Fruit fly (Drosophila melanogaster) whole organism, prepupa: ENCODE data around the gene CG15550.

Experiments used
- Blimp-1 ChIP-seq: fragments of 200-800 bp; sonication (Bioruptor generic); optimal IDR thresholded peaks from 3 replicates; lab custom pipeline; 2017; ENCODE audit warnings: missing biosample characterization, missing genetic modification characterization, mild to moderate bottlenecking, moderate library complexity, missing genetic modification reagents
- CG10669 ChIP-seq: fragments of 200-800 bp; sonication (Bioruptor generic); optimal IDR thresholded peaks from 3 replicates; lab custom pipeline; 2018; ENCODE audit warnings: missing biosample characterization, mild to moderate bottlenecking, missing genetic modification characterization, moderate library complexity
- CG11902 ChIP-seq: fragments of 200-800 bp; sonication (Bioruptor generic); optimal IDR thresholded peaks from 3 replicates; lab custom pipeline; 2016; ENCODE audit warnings: missing biosample characterization, missing genetic modification characterization
- CG15336 ChIP-seq: fragments of 200-800 bp; sonication (Bioruptor generic); IDR thresholded peaks from 2 replicates; pipeline ENCODE4 v1.3.6; 2022; ENCODE audit warnings: missing biosample characterization, missing genetic modification characterization
- CG1621 ChIP-seq: fragments of 200-800 bp; sonication (Bioruptor generic); optimal IDR thresholded peaks from 3 replicates; lab custom pipeline; 2018; ENCODE audit warnings: missing biosample characterization, mild to moderate bottlenecking, missing genetic modification characterization
- CG3032 ChIP-seq: fragments of 200-800 bp; optimal IDR thresholded peaks from 2 replicates; lab custom pipeline; 2019; ENCODE audit warnings: missing biosample characterization, mild to moderate bottlenecking, missing genetic modification characterization, moderate library complexity
- CG4318 ChIP-seq: fragments of 200-800 bp; sonication (Bioruptor generic); optimal IDR thresholded peaks from 3 replicates; lab custom pipeline; 2017; ENCODE audit warnings: missing biosample characterization, mild to moderate bottlenecking, missing genetic modification characterization
- CG6163 ChIP-seq: fragments of 200-800 bp; sonication (Bioruptor generic); IDR thresholded peaks from 3 replicates; pipeline ENCODE4 v1.3.6; 2022; ENCODE audit warnings: missing biosample characterization, missing genetic modification characterization
- CG6808 ChIP-seq: fragments of 200-800 bp; sonication (Bioruptor generic); optimal IDR thresholded peaks from 3 replicates; lab custom pipeline; 2017; ENCODE audit warnings: missing biosample characterization, missing genetic modification characterization, mild to moderate bottlenecking, moderate library complexity, missing genetic modification reagents
- CG6854 ChIP-seq: fragments of 200-800 bp; sonication (Bioruptor generic); optimal IDR thresholded peaks from 2 replicates; lab custom pipeline; 2017; ENCODE audit warnings: missing biosample characterization, mild to moderate bottlenecking, missing genetic modification characterization
- CG8119 ChIP-seq: fragments of 200-800 bp; sonication (Bioruptor generic); IDR thresholded peaks from 3 replicates; pipeline ENCODE4 v1.3.6; 2022; ENCODE audit warnings: missing biosample characterization, missing genetic modification characterization
- CG8319 ChIP-seq: fragments of 200-800 bp; sonication (Bioruptor generic); optimal IDR thresholded peaks from 3 replicates; lab custom pipeline; 2016; ENCODE audit warnings: missing biosample characterization, missing genetic modification characterization
- CG8632 ChIP-seq: fragments of 200-800 bp; sonication (Bioruptor generic); optimal IDR thresholded peaks from 3 replicates; lab custom pipeline; 2016; ENCODE audit warnings: missing biosample characterization, missing genetic modification characterization
- CG9139 ChIP-seq: fragments of 200-800 bp; sonication (Bioruptor generic); optimal IDR thresholded peaks from 3 replicates; lab custom pipeline; 2017; ENCODE audit warnings: missing biosample characterization, mild to moderate bottlenecking, missing genetic modification characterization
- Eip75B ChIP-seq: fragments of 200-800 bp; sonication (Bioruptor generic); optimal IDR thresholded peaks from 3 replicates; lab custom pipeline; 2016; ENCODE audit warnings: missing biosample characterization, missing genetic modification characterization
- Eip78C ChIP-seq: fragments of 200-800 bp; sonication (Bioruptor generic); peaks from one replicate; lab custom pipeline; 2016; ENCODE audit warnings: missing biosample characterization, missing genetic modification characterization
- Gug ChIP-seq: fragments of 200-800 bp; sonication (Bioruptor generic); IDR thresholded peaks from 2 replicates; pipeline ENCODE4 v1.3.6; 2022; ENCODE audit warnings: missing biosample characterization, missing genetic modification characterization
- Hr39 ChIP-seq: fragments of 200-800 bp; sonication (Bioruptor generic); optimal IDR thresholded peaks from 2 replicates; lab custom pipeline; 2016; ENCODE audit warnings: missing biosample characterization, missing genetic modification characterization
- OdsH ChIP-seq: fragments of 200-800 bp; sonication (Bioruptor generic); optimal IDR thresholded peaks from 3 replicates; lab custom pipeline; 2016; ENCODE audit warnings: missing biosample characterization, missing genetic modification characterization
- Sox14 ChIP-seq: fragments of 200-800 bp; sonication (Bioruptor generic); optimal IDR thresholded peaks from 3 replicates; lab custom pipeline; 2016; ENCODE audit warnings: missing biosample characterization, missing genetic modification characterization
- Sox15 ChIP-seq: fragments of 200-800 bp; sonication (Bioruptor generic); optimal IDR thresholded peaks from 3 replicates; lab custom pipeline; 2016; ENCODE audit warnings: missing biosample characterization, missing genetic modification characterization
- cyc ChIP-seq: fragments of 200-800 bp; sonication (Bioruptor generic); optimal IDR thresholded peaks from 3 replicates; lab custom pipeline; 2016; ENCODE audit warnings: missing biosample characterization, missing genetic modification characterization
- fd85E ChIP-seq: fragments of 200-800 bp; sonication (Bioruptor generic); optimal IDR thresholded peaks from 3 replicates; lab custom pipeline; 2016; ENCODE audit warnings: missing biosample characterization, missing genetic modification characterization
- fkh ChIP-seq: fragments of 200-800 bp; sonication (Bioruptor generic); optimal IDR thresholded peaks from 3 replicates; lab custom pipeline; 2017; ENCODE audit warnings: missing biosample characterization, mild to moderate bottlenecking, missing genetic modification characterization, moderate library complexity
- lz ChIP-seq: fragments of 200-800 bp; sonication (Bioruptor generic); optimal IDR thresholded peaks from 3 replicates; lab custom pipeline; 2016; ENCODE audit warnings: missing biosample characterization, missing genetic modification characterization
- net ChIP-seq: fragments of 200-800 bp; sonication (Bioruptor generic); optimal IDR thresholded peaks from 3 replicates; lab custom pipeline; 2016; ENCODE audit warnings: missing biosample characterization, missing genetic modification characterization
- salr ChIP-seq, 2 experiments: fragments of 200-800 bp; sonication (Bioruptor generic); optimal IDR thresholded peaks; 3 replicates each; lab custom pipeline; 2016 to 2018; ENCODE audit warnings: missing biosample characterization in 2 of 2, missing genetic modification characterization in 2 of 2, mild to moderate bottlenecking in 1 of 2
- ss ChIP-seq, 2 experiments: fragments of 200-800 bp; sonication (Bioruptor generic); optimal IDR thresholded peaks; 2 replicates in 1 of 2; 3 replicates in 1 of 2; lab custom pipeline; 2017 to 2018; ENCODE audit warnings: mild to moderate bottlenecking in 2 of 2, missing biosample characterization in 2 of 2, missing genetic modification characterization in 2 of 2, moderate library complexity in 1 of 2
- svp ChIP-seq: fragments of 200-800 bp; sonication (Bioruptor generic); peaks from one replicate; lab custom pipeline; 2016; ENCODE audit warnings: missing biosample characterization, missing genetic modification characterization

CG15550 gene

DNA sequence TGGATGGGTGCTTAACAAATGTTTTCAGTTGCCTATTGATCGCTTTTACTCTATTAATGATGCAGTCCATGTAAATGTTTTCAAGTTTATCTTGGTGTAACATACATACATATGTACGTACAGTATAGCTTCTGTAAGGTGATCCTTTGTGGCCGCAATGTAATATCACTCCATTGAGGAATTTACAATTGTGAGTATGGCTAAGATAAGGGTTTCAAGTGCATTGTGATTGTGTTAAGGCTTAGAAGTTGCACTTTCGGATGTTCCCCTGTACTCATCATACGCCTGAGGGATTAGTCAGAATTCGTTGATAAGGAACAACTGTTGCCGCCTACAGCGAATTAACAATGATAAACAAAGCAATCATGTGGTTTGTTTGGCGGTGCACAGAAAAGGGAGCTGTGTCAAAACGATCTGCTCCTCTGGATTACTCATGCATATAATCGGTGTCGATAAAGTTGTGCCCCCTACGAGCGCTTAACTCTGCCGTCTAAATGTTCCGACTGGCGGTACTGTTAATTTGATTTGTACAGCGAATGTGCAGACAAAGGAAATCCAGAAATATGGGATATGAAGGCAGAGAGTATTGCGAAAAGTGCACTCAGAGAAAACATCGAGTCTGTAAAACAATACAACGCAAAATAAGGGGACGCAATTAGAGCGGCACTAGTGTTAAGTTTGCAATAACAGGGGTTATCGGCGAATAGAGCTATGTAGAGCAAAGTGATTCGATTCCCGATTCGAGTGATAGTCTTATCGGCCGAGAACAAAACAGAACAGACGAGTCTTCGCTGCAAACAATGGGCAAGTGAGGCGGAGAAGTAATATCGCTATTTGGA is 49.0 kb downstream of the CG15550 start (continued):
- TF ChIP-seq CG11902 (GFP tag; lab: Kevin White, UChicago) (peak; percentile 85), CG8632 (peak; percentile 74), Sox15 (peak; percentile 81), CG9139 (GFP tag; lab: Kevin White, UChicago) (peak; percentile 23), Eip78C (peak; percentile 93), CG4318 (GFP tag; lab: Kevin White, UChicago) (peak; percentile 60), Hr39 (GFP tag; lab: Kevin White, UChicago) (peak; percentile 93), Sox14 (peak; percentile 91), net (GFP tag; lab: Kevin White, UChicago) (peak; percentile 73), Blimp-1 (GFP tag; lab: Kevin White, UChicago) (peak; percentile 55)

DNA sequence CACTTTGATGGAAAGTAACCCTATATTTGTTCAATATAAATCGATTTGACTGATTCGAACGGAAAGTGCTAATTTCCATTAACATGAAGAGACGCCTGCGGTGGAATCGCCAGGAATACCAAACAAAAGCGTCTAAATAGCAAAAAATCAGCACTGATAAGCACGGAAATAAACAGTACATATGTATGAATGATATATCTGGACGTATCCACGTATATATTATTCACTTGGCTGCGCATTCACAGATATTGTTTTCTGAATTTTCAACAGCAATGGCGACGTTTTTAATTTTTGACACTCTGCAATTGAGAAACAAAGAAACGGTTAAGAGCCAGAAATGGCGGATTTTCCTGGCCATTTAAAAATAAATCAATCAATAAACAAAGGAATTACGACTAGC is 49.6 kb downstream of the CG15550 start:
- TF ChIP-seq fd85E (GFP tag; lab: Kevin White, UChicago) (no peak), OdsH (GFP tag; lab: Kevin White, UChicago) (no peak), Eip78C (no peak), cyc (GFP tag; lab: Kevin White, UChicago) (no peak), fkh (no peak), Gug (GFP tag; lab: Robert Waterston, UW) (no peak), CG3032 (tag; lab: Kevin White, UChicago) (no peak), CG6163 (GFP tag; lab: Robert Waterston, UW) (no peak), CG8319 (GFP tag; lab: Kevin White, UChicago) (no peak), salr (GFP tag; optimal IDR thresholded peaks at IDR 0.05; lab: Kevin White, UChicago) (no peak), CG4318 (GFP tag; lab: Kevin White, UChicago) (no peak), ss (GFP tag; optimal IDR thresholded peaks at IDR 0.05; lab: Kevin White, UChicago) (no peak), Eip75B (GFP tag; lab: Kevin White, UChicago) (no peak), CG15336 (no peak), CG8119 (no peak), CG6854 (GFP tag; lab: Kevin White, UChicago) (no peak), CG1621 (tag; lab: Kevin White, UChicago) (no peak)
- TF ChIP-seq, all 60 proteins: peak for 0

DNA sequence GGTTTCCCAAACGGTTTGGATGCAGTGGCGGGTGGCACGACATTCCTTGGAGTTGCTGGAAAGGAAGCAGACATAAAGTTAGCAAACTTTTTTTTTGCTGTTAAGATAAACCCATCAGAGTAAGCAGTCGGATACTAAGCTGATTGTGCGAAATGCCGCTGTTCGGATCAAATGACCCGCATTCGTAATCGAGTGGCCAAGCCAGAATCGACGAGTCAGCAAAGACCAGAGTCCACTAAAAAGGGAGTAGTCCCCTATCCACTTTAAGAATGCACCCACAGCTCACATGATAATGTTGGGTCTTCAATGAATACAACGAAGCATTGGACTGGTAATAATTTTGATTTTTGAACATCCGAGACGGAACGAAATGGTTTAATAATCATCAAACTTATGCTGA is 50.1 kb downstream of the CG15550 start:
- TF ChIP-seq lz (GFP tag; lab: Kevin White, UChicago) = no peak
- no peak for TF ChIP-seq CG10669 (GFP tag; lab: Kevin White, UChicago)
- TF ChIP-seq svp (GFP tag; lab: Kevin White, UChicago) = peak; percentile 43
- TF ChIP-seq Hr39 (GFP tag; lab: Kevin White, UChicago) = no peak
- TF ChIP-seq CG6808 (GFP tag; lab: Kevin White, UChicago) = no peak
- no peak for TF ChIP-seq Eip78C
- TF ChIP-seq, all 60 proteins: peak for 1
